Worm (Caenorhabditis elegans) whole organism, L2 larva: ENCODE measurements around the gene F23F1.2.

ENCODE experiments used
- elt-1 ChIP-seq: fragments of 150-350 bp; optimal IDR thresholded peaks from 2 replicates; lab custom pipeline; 2014; ENCODE audit warnings: missing biosample characterization, missing genetic modification characterization
- elt-3 ChIP-seq: sonication (generic microtip); optimal IDR thresholded peaks from 2 replicates; lab custom pipeline; 2017; ENCODE audit warnings: missing biosample characterization, missing genetic modification characterization
- nhr-237 ChIP-seq: fragments of 150-350 bp; optimal IDR thresholded peaks from 2 replicates; lab custom pipeline; 2014; ENCODE audit warnings: missing biosample characterization, missing genetic modification characterization
- ztf-1 ChIP-seq: fragments of 200-800 bp; sonication (Bioruptor generic); conservative IDR thresholded peaks from 2 replicates; pipeline ENCODE4 v1.3.6; 2022; ENCODE audit warnings: missing genetic modification characterization, missing compliant biosample characterization

- TF ChIP-seq nhr-237 (tag; lab: Kevin White, UChicago) (no peak), elt-3 (tag; lab: Kevin White, UChicago) (no peak), ztf-1 (GFP tag; lab: Robert Waterston, UW) (no peak), elt-1 (tag; lab: Kevin White, UChicago) (no peak)
Observed at ce11 chrII:84134-84533, 50.1 kb downstream of the F23F1.2 start, which contains the start of gene C50D2.6.
